Worm (Caenorhabditis elegans) whole organism, L2 larva: ENCODE results near the gene Y22D7AL.4.

Source experiments
- blmp-1 ChIP-seq: sonication (generic microtip); optimal IDR thresholded peaks from 2 replicates; lab custom pipeline; 2017; ENCODE audit warnings: missing genetic modification characterization, mild to moderate bottlenecking, missing compliant biosample characterization, antibody characterized with exemption, moderate library complexity; ENCODE audit not compliant: insufficient read depth
- lin-39 ChIP-seq: fragments of 150-350 bp; optimal IDR thresholded peaks from 2 replicates; lab custom pipeline; 2014; ENCODE audit warnings: missing biosample characterization, missing genetic modification reagents, missing genetic modification characterization
- unc-62 ChIP-seq: fragments of 150-350 bp; optimal IDR thresholded peaks from 2 replicates; lab custom pipeline; 2014; ENCODE audit warnings: missing biosample characterization, missing genetic modification reagents, missing genetic modification characterization

- no peak for TF ChIP-seq blmp-1 (tag; lab: Kevin White, UChicago)
- TF ChIP-seq lin-39 (tag; lab: Kevin White, UChicago): no peak
- TF ChIP-seq unc-62: no peak
Observed at ce11 chrIII:1638345-1638744, 11.9 kb downstream of the Y22D7AL.4 start.
